Worm (Caenorhabditis elegans) whole organism, dauer: ENCODE data around the gene K03A11.1.

Experiments used
- unc-62 ChIP-seq: sonication (generic microtip); optimal IDR thresholded peaks from 2 replicates; lab custom pipeline; 2017; ENCODE audit warnings: missing biosample characterization, missing genetic modification reagents, missing genetic modification characterization

Gene K03A11.1

ce11 chrX:13051405-13051804 is at the start of gene K03A11.1:
Gene K03A11.1, plus strand, starts transcription at chrX:13051705.
- TF ChIP-seq unc-62 (GFP tag; lab: Kevin White, UChicago), result no peak

ce11 chrX:13002322-13002721 is 49.2 kb upstream of the K03A11.1 start:
- TF ChIP-seq unc-62 (GFP tag; lab: Kevin White, UChicago), result no peak

- TF ChIP-seq unc-62 (GFP tag; lab: Kevin White, UChicago), result no peak
Measured at ce11 chrX:13003092-13003491, 48.4 kb upstream of the K03A11.1 start.

ce11 chrX:13004491-13005093 is 46.9 kb upstream of the K03A11.1 start:
- TF ChIP-seq unc-62 (GFP tag; lab: Kevin White, UChicago), result no peak

- TF ChIP-seq unc-62 (GFP tag; lab: Kevin White, UChicago), result no peak
Measured at ce11 chrX:13005730-13006129, 45.8 kb upstream of the K03A11.1 start.

- no peak for TF ChIP-seq unc-62 (GFP tag; lab: Kevin White, UChicago)
Measured at ce11 chrX:13006328-13006727, 45.2 kb upstream of the K03A11.1 start.

ce11 chrX:13006734-13007133 is 44.8 kb upstream of the K03A11.1 start:
- no peak for TF ChIP-seq unc-62 (GFP tag; lab: Kevin White, UChicago)

ce11 chrX:13007857-13008813 is 43.4 kb upstream of the K03A11.1 start, which contains the start of gene nhr-25:
Gene nhr-25, plus strand, starts transcription at chrX:13008493.
- TF ChIP-seq unc-62 (GFP tag; lab: Kevin White, UChicago), result no peak

ce11 chrX:13008895-13009294 is 42.6 kb upstream of the K03A11.1 start:
- no peak for TF ChIP-seq unc-62 (GFP tag; lab: Kevin White, UChicago)

ce11 chrX:13009645-13010044 is 41.9 kb upstream of the K03A11.1 start:
- no peak for TF ChIP-seq unc-62 (GFP tag; lab: Kevin White, UChicago)

ce11 chrX:13011897-13012296 is 39.6 kb upstream of the K03A11.1 start:
- TF ChIP-seq unc-62 (GFP tag; lab: Kevin White, UChicago), result no peak

ce11 chrX:13014341-13014740 is 37.2 kb upstream of the K03A11.1 start:
- no peak for TF ChIP-seq unc-62 (GFP tag; lab: Kevin White, UChicago)

- no peak for TF ChIP-seq unc-62 (GFP tag; lab: Kevin White, UChicago)
Measured at ce11 chrX:13016290-13016689, 35.2 kb upstream of the K03A11.1 start.

ce11 chrX:13021446-13021845 is 30.1 kb upstream of the K03A11.1 start:
- no peak for TF ChIP-seq unc-62 (GFP tag; lab: Kevin White, UChicago)

ce11 chrX:13032610-13033009 is 18.9 kb upstream of the K03A11.1 start, which contains the start of gene npr-10:
Gene npr-10, minus strand, starts transcription at chrX:13032710.
- TF ChIP-seq unc-62 (GFP tag; lab: Kevin White, UChicago), result no peak

ce11 chrX:13033850-13034249 is 17.7 kb upstream of the K03A11.1 start:
- no peak for TF ChIP-seq unc-62 (GFP tag; lab: Kevin White, UChicago)
